Fruit fly (Drosophila melanogaster): Measurements from ENCODE around the gene CG7857.

Gene CG7857

DNA sequence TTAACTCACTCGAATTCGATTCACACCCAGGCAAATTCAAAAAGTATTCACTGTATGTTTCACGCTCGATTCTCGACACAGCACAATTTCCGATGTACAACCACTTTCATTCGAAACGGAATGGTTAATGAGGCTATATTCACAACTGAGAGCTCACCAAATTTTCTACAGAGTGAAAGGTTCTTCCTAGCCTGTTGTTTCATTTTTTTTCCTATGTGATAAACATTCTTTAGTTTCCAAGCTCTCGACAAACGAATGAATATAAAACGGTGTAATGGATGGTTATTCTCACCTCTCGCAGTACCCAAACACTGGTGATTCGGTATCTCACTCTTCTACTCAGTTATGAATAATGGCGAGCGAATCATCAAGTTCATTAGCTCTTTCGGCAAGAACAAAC is 30.7 kb downstream of the CG7857 start, which contains the start of gene cocoon:
TSS of gene cocoon (minus strand) at position 101 of the 400 bp plus-strand sequence.
- no peak for TF ChIP-seq rib (GFP tag; IDR thresholded peaks at IDR 0.05)
- no peak for TF ChIP-seq CG2202 (tag; optimal IDR thresholded peaks at IDR 0.05)
- no peak for TF ChIP-seq cwo (GFP tag; optimal IDR thresholded peaks at IDR 0.05)
- TF ChIP-seq CG10979 (tag; optimal IDR thresholded peaks at IDR 0.05) = no peak
- no peak for TF ChIP-seq ttk (GFP tag; IDR thresholded peaks at IDR 0.05)
- TF ChIP-seq btn (GFP tag; optimal IDR thresholded peaks at IDR 0.05) = no peak
- no peak for TF ChIP-seq CG4282 (GFP tag; optimal IDR thresholded peaks at IDR 0.05)
- no peak for TF ChIP-seq jumu (GFP tag; optimal IDR thresholded peaks at IDR 0.05)
- TF ChIP-seq gro (GFP tag; optimal IDR thresholded peaks at IDR 0.05) = no peak
- TF ChIP-seq bab2 (GFP tag; optimal IDR thresholded peaks at IDR 0.05) = no peak
- TF ChIP-seq CG1603 (tag; optimal IDR thresholded peaks at IDR 0.05) = no peak
- TF ChIP-seq tll (GFP tag; optimal IDR thresholded peaks at IDR 0.05) = no peak
- TF ChIP-seq CG4404 (GFP tag; IDR thresholded peaks at IDR 0.05) = no peak
- no peak for TF ChIP-seq CG7556 (GFP tag; optimal IDR thresholded peaks at IDR 0.05)
- TF ChIP-seq nerfin-1 (tag; optimal IDR thresholded peaks at IDR 0.05) = no peak
